Worm (Caenorhabditis elegans) whole organism, early embryonic: ENCODE measurements around the gene C50F4.10.

Experiments
- B0310.2 ChIP-seq: sonication (generic microtip); optimal IDR thresholded peaks from 2 replicates; lab custom pipeline; 2016; ENCODE audit warnings: mild to moderate bottlenecking, missing genetic modification characterization, missing compliant biosample characterization
- F13C5.2 ChIP-seq: sonication (generic microtip); optimal IDR thresholded peaks from 2 replicates; lab custom pipeline; 2017; ENCODE audit warnings: mild to moderate bottlenecking, missing genetic modification characterization, inconsistent platforms, missing compliant biosample characterization
- aly-1 ChIP-seq: sonication (generic microtip); optimal IDR thresholded peaks from 2 replicates; lab custom pipeline; 2016; ENCODE audit warnings: missing genetic modification characterization, missing compliant biosample characterization
- ama-1 ChIP-seq: fragments of 150-350 bp; optimal IDR thresholded peaks from 2 replicates; lab custom pipeline; 2014
- ceh-13 ChIP-seq: fragments of 200-800 bp; sonication (Bioruptor generic); optimal IDR thresholded peaks from 2 replicates; lab custom pipeline; 2018; ENCODE audit warnings: mild to moderate bottlenecking, missing genetic modification characterization, missing compliant biosample characterization
- ceh-36 ChIP-seq: sonication (generic microtip); optimal IDR thresholded peaks from 2 replicates; lab custom pipeline; 2016; ENCODE audit warnings: missing genetic modification characterization, inconsistent platforms, missing compliant biosample characterization
- ets-7 ChIP-seq: sonication (generic microtip); optimal IDR thresholded peaks from 2 replicates; lab custom pipeline; 2016; ENCODE audit warnings: missing genotype, missing genetic modification characterization, missing compliant biosample characterization
- flt-1 ChIP-seq: fragments of 200-800 bp; sonication (Bioruptor generic); IDR thresholded peaks from 2 replicates; pipeline ENCODE4 v1.3.6; 2022; ENCODE audit warnings: missing genetic modification characterization, missing compliant biosample characterization
- hmbx-1 ChIP-seq: sonication (generic microtip); optimal IDR thresholded peaks from 2 replicates; lab custom pipeline; 2016; ENCODE audit warnings: mild to moderate bottlenecking, missing genetic modification characterization, missing compliant biosample characterization
- hmg-4 ChIP-seq: fragments of 200-800 bp; sonication (Bioruptor generic); optimal IDR thresholded peaks from 2 replicates; lab custom pipeline; 2018; ENCODE audit warnings: mild to moderate bottlenecking, missing genetic modification characterization, missing compliant biosample characterization
- hnd-1 ChIP-seq: sonication (generic microtip); optimal IDR thresholded peaks from 2 replicates; lab custom pipeline; 2016; ENCODE audit warnings: missing genetic modification characterization, missing compliant biosample characterization
- pes-1 ChIP-seq: fragments of 200-800 bp; sonication (Bioruptor generic); IDR thresholded peaks from 2 replicates; pipeline ENCODE4 v1.3.6; 2022; ENCODE audit warnings: missing genetic modification reagents, missing genetic modification characterization, missing compliant biosample characterization
- scrt-1 ChIP-seq: fragments of 200-800 bp; sonication (Bioruptor generic); IDR thresholded peaks from 2 replicates; pipeline ENCODE4 v1.3.6; 2022; ENCODE audit warnings: missing genetic modification characterization, missing compliant biosample characterization
- sea-1 ChIP-seq: fragments of 200-800 bp; sonication (Bioruptor generic); conservative IDR thresholded peaks from 2 replicates; pipeline ENCODE4 v1.3.6; 2022; ENCODE audit warnings: missing genetic modification characterization, missing compliant biosample characterization
- tbx-11 ChIP-seq: fragments of 200-800 bp; sonication (Bioruptor generic); IDR thresholded peaks from 2 replicates; pipeline ENCODE4 v1.3.6; 2022; ENCODE audit warnings: missing genetic modification characterization, missing compliant biosample characterization
- tbx-37 ChIP-seq: fragments of 200-800 bp; sonication (Bioruptor generic); conservative IDR thresholded peaks from 2 replicates; pipeline ENCODE4 v1.3.6; 2022; ENCODE audit warnings: missing genetic modification reagents, missing genetic modification characterization, missing compliant biosample characterization
- tra-4 ChIP-seq: sonication (generic microtip); optimal IDR thresholded peaks from 2 replicates; lab custom pipeline; 2017; ENCODE audit warnings: missing genetic modification characterization, missing compliant biosample characterization

The C50F4.10 gene

DNA sequence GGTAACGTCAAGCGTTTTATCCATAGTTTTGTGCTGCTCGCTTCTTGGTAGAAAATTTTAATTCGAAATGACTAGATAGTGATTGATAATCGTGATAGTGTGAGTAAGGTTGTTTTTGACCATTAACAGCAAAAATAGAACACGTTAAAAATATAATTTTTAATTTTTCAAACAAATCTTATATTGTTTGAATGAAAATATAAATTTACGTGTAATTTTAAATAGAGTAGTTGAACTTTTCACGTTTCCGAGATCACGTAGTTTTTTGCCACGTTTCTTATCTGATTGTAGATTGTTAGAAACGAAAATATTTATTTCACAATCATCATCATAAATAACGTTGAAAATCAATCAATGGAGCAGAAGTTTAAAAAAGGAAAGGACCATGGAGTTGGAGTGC is at the start of gene C50F4.10, which contains the start of gene pfk-1.2:
Gene C50F4.10, minus strand, starts transcription at position 101 of the 400 bp plus-strand sequence.
Gene pfk-1.2, plus strand, starts transcription at position 325 of the 400 bp plus-strand sequence.
- TF ChIP-seq flt-1 (GFP tag; lab: Robert Waterston, UW) (no peak), ceh-36 (tag; lab: Kevin White, UChicago) (no peak), hmbx-1 (no peak), scrt-1 (GFP tag; lab: Robert Waterston, UW) (no peak), F13C5.2 (tag; lab: Kevin White, UChicago) (no peak), tbx-11 (GFP tag; lab: Robert Waterston, UW) (no peak), sea-1 (GFP tag; lab: Robert Waterston, UW) (no peak), hnd-1 (tag; lab: Kevin White, UChicago) (no peak), ama-1 (lab: Kevin White, UChicago) (no peak), hmg-4 (GFP tag; lab: Kevin White, UChicago) (no peak), pes-1 (no peak), B0310.2 (tag; lab: Kevin White, UChicago) (no peak), tbx-37 (no peak), tra-4 (tag; lab: Kevin White, UChicago) (no peak), ceh-13 (GFP tag; lab: Kevin White, UChicago) (no peak), aly-1 (no peak), ets-7 (tag; lab: Kevin White, UChicago) (no peak)

DNA sequence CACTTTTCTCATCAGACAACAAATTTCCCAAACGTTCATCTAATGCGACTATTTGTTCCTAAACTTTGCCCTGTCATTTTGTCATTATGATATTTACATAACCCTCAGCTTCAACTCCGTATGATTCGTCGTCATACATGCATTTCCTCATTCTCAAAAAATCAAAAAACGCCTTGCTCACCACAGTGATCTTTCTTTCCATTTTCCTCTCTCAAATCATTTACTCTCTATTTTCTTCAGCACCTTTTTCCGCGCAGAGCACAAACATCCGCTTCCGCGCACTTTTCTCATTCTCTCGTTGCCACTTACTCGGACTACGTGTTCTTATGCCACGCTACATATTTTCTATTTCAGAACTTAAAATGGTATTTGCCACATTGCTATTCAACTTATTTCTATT is 45.6 kb upstream of the C50F4.10 start, which contains the start of gene F25B3.2:
Gene F25B3.2, plus strand, starts transcription at position 301 of the 400 bp plus-strand sequence.
- no peak for TF ChIP-seq tra-4 (tag; lab: Kevin White, UChicago)

DNA sequence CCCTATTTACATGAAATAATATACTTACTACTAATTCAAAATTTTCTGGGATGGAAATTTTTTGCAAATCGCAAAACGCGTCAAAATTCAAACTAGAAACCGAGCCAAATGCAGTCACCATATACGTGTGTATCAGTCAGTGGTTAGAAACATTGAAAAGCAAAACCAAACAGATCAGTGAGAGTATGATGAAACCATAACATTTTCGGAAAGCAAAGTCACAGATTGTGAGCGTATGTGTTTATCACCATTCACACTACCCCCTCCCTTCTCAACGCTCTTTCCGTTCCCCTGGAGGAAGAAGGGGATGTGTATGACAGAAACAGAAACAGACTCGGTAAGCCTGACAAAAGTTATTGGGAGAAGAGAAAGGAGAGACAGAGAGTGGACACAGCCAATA is 40.3 kb upstream of the C50F4.10 start:
- TF ChIP-seq flt-1 (GFP tag; lab: Robert Waterston, UW) = no peak
- no peak for TF ChIP-seq ama-1 (lab: Kevin White, UChicago)
- no peak for TF ChIP-seq pes-1
- TF ChIP-seq sea-1 (GFP tag; lab: Robert Waterston, UW) = no peak
- no peak for TF ChIP-seq aly-1
- no peak for TF ChIP-seq tbx-37
- no peak for TF ChIP-seq ceh-36 (tag; lab: Kevin White, UChicago)
- TF ChIP-seq F13C5.2 (tag; lab: Kevin White, UChicago) = no peak
- TF ChIP-seq tbx-11 (GFP tag; lab: Robert Waterston, UW) = no peak
- TF ChIP-seq hnd-1 (tag; lab: Kevin White, UChicago) = no peak
- no peak for TF ChIP-seq ets-7 (tag; lab: Kevin White, UChicago)
- TF ChIP-seq B0310.2 (tag; lab: Kevin White, UChicago) = no peak
- no peak for TF ChIP-seq ceh-13 (GFP tag; lab: Kevin White, UChicago)

DNA sequence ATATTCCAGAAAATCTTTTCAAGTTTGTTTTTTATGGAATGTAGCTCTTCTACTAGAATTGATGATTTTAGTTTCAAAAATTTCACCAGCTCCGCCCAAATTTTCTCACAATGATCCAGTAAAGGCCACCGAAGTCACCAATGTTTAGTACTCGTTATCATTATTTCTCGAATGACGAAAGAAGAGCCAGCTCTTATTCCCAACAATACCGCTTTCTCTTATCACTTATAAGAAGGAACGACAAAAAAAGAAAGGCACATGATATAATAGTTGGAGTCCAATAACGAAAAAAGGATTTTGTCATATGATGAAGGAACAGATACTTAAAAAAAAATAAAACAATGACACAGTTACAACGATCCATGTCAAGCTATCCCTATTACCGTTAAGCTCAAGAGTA is 39.7 kb upstream of the C50F4.10 start:
- no peak for TF ChIP-seq ets-7 (tag; lab: Kevin White, UChicago)
- no peak for TF ChIP-seq B0310.2 (tag; lab: Kevin White, UChicago)
- no peak for TF ChIP-seq tra-4 (tag; lab: Kevin White, UChicago)
- TF ChIP-seq pes-1 = no peak
- TF ChIP-seq scrt-1 (GFP tag; lab: Robert Waterston, UW) = no peak
- TF ChIP-seq ama-1 (lab: Kevin White, UChicago) = no peak
- no peak for TF ChIP-seq ceh-36 (tag; lab: Kevin White, UChicago)

DNA sequence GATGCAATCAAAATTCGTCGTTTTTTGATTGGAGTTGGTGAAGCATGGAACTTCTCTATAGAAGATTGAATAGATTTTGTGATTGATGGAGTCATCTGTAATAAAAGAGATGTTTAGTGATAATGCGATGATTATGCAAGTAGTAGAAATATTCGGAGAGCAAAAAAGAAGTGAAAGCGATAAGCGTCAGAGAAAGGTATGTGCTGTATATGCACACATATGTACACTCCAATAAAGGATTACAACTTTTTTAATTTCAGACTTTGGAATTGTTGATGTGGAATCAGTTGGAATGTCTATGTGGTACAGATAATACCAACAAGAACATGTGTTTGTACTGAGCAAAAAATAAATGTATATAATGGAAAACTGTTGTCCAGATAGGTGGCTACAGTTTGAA is 38.8 kb upstream of the C50F4.10 start, which contains the start of gene F25B3.5:
Gene F25B3.5, minus strand, starts transcription at position 101 of the 400 bp plus-strand sequence.
- TF ChIP-seq pes-1 (no peak), ama-1 (lab: Kevin White, UChicago) (no peak), tra-4 (tag; lab: Kevin White, UChicago) (no peak), hmbx-1 (no peak), ceh-13 (GFP tag; lab: Kevin White, UChicago) (no peak), B0310.2 (tag; lab: Kevin White, UChicago) (no peak), hmg-4 (GFP tag; lab: Kevin White, UChicago) (no peak), sea-1 (GFP tag; lab: Robert Waterston, UW) (no peak), ceh-36 (tag; lab: Kevin White, UChicago) (no peak), scrt-1 (GFP tag; lab: Robert Waterston, UW) (no peak), tbx-11 (GFP tag; lab: Robert Waterston, UW) (no peak), flt-1 (GFP tag; lab: Robert Waterston, UW) (no peak)

DNA sequence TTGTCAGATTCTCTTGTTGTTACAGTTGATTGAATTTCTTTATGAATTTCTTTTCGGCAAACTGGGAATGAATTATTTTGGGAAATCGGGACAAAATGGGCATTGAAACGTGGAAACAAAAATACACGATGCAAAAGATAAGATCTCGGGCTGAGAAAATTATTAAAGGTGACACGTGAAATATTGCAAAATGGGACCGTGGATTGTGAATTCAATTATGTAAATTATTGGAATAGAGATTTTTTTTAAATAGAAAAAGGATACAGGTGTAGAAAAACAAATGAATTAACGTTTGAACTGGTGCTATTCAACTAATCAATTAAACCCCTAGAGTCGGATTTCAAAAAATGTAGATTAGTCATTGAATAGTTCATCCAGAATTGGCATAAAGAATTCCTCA is 37.3 kb upstream of the C50F4.10 start, which contains the start of gene F25B3.4:
Gene F25B3.4, minus strand, starts transcription at position 101 of the 400 bp plus-strand sequence.
- TF ChIP-seq ceh-13 (GFP tag; lab: Kevin White, UChicago) = no peak
- no peak for TF ChIP-seq hnd-1 (tag; lab: Kevin White, UChicago)
- no peak for TF ChIP-seq pes-1
- TF ChIP-seq sea-1 (GFP tag; lab: Robert Waterston, UW) = no peak
- TF ChIP-seq ets-7 (tag; lab: Kevin White, UChicago) = no peak
- no peak for TF ChIP-seq hmbx-1
- no peak for TF ChIP-seq scrt-1 (GFP tag; lab: Robert Waterston, UW)
- TF ChIP-seq hmg-4 (GFP tag; lab: Kevin White, UChicago) = no peak
- no peak for TF ChIP-seq tbx-11 (GFP tag; lab: Robert Waterston, UW)
- no peak for TF ChIP-seq F13C5.2 (tag; lab: Kevin White, UChicago)
- no peak for TF ChIP-seq aly-1
- no peak for TF ChIP-seq flt-1 (GFP tag; lab: Robert Waterston, UW)
- TF ChIP-seq B0310.2 (tag; lab: Kevin White, UChicago) = no peak
- no peak for TF ChIP-seq tbx-37

DNA sequence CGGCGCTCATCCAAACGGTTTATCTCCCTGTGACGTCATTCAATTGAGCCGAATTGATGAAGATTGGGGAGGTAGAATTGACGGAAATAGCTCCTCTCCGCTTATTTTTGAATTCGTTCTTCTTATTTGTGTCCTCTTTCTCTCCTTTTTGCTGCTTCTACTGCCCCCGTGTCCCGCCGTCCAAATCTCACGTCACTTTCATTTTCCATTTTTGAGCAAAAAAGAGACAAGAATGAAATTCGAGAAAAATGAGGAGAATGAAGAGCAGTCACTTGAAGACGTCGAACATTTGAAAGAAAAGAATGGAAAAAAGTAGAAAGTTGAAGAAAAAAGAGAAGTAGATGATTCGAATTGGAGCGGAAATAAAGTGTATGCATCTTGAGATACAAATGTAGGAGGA is 32.2 kb upstream of the C50F4.10 start:
- no peak for TF ChIP-seq aly-1

DNA sequence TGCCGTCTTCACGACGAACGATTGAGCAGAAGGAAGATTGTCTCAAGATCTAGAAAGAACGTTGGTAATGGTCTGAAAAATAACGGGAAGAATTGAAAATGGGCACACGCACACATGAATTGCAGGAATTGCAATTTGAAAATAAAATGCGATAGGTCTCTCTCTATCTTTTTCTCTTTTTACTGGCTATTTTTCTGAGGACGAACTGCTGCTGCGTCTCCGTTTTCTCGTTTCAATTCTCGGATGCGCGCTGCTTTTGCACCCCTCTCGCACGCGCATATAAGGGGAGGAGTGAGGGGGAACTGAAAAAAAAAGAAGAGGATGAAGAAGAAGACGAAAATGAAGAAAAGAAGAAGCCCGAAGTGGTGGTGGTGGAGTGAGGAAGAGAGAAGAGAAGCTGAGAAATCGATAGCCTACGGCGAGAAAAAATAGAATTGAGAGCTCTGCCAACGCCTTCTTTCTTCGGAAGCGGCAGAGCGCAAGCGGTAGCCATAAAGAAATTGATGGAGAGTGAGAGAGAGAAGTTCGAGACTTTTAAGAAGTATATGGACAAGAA is 30.3 kb upstream of the C50F4.10 start, which contains the start of gene rgef-1:
Gene rgef-1, minus strand, starts transcription at position 51 of the 556 bp plus-strand sequence.
- no peak for TF ChIP-seq ceh-13 (GFP tag; lab: Kevin White, UChicago)
- no peak for TF ChIP-seq F13C5.2 (tag; lab: Kevin White, UChicago)
